Worm (Caenorhabditis elegans) whole organism, L1 larva: ENCODE results near the gene capg-2.

Experiments used
- C16A3.4 ChIP-seq: fragments of 150-350 bp; optimal IDR thresholded peaks from 2 replicates; lab custom pipeline; 2014; ENCODE audit warnings: missing biosample characterization, missing genetic modification characterization
- C34B4.2 ChIP-seq: sonication (generic microtip); optimal IDR thresholded peaks from 2 replicates; lab custom pipeline; 2017; ENCODE audit warnings: mild to moderate bottlenecking, missing genetic modification characterization, missing compliant biosample characterization
- F16B12.6 ChIP-seq: fragments of 150-350 bp; optimal IDR thresholded peaks from 2 replicates; lab custom pipeline; 2014; ENCODE audit warnings: missing biosample characterization, missing genetic modification characterization
- alr-1 ChIP-seq: fragments of 200-800 bp; sonication (Bioruptor generic); optimal IDR thresholded peaks from 2 replicates; lab custom pipeline; 2018; ENCODE audit warnings: borderline replicate concordance, mild to moderate bottlenecking, missing genetic modification characterization, missing compliant biosample characterization
- aly-2 ChIP-seq: fragments of 150-350 bp; optimal IDR thresholded peaks from 2 replicates; lab custom pipeline; 2014; ENCODE audit warnings: missing biosample characterization, missing genetic modification characterization
- blmp-1 ChIP-seq: fragments of 150-350 bp; optimal IDR thresholded peaks from 2 replicates; lab custom pipeline; 2014; ENCODE audit warnings: missing biosample characterization, missing genetic modification characterization
- ceh-82 ChIP-seq, 3 experiments: fragments of 150-350 bp in 1 of 3; sonication (generic microtip) in 2 of 3; optimal IDR thresholded peaks; 2 replicates each; lab custom pipeline; 2014 to 2017; ENCODE audit warnings: missing biosample characterization in 3 of 3, missing genetic modification characterization in 3 of 3
- ces-1 ChIP-seq: fragments of 150-350 bp; optimal IDR thresholded peaks from 2 replicates; lab custom pipeline; 2014; ENCODE audit warnings: missing biosample characterization, missing genetic modification reagents, missing genetic modification characterization
- dpl-1 ChIP-seq, 3 experiments: fragments of 150-350 bp in 2 of 3; sonication (generic microtip) in 1 of 3; optimal IDR thresholded peaks; 2 replicates each; lab custom pipeline; 2014 to 2017; ENCODE audit warnings: missing biosample characterization in 3 of 3, missing genetic modification characterization in 3 of 3, missing genetic modification reagents in 3 of 3
- dsc-1 ChIP-seq: sonication (generic microtip); optimal IDR thresholded peaks from 2 replicates; lab custom pipeline; 2016; ENCODE audit warnings: mild to moderate bottlenecking, missing genetic modification characterization, missing compliant biosample characterization
- efl-1 ChIP-seq, 4 experiments: fragments of 150-350 bp; optimal IDR thresholded peaks in 3 of 4; peaks in 1 of 4; 1 replicate in 1 of 4; 2 replicates in 3 of 4; lab custom pipeline; 2014; ENCODE audit warnings: missing biosample characterization in 2 of 4, missing genetic modification characterization in 2 of 4, missing genetic modification reagents in 2 of 4
- efl-3 ChIP-seq: fragments of 200-800 bp; sonication (Bioruptor generic); optimal IDR thresholded peaks from 2 replicates; lab custom pipeline; 2018; ENCODE audit warnings: mild to moderate bottlenecking, missing genetic modification characterization, missing compliant biosample characterization
- egl-13 ChIP-seq: sonication (generic microtip); optimal IDR thresholded peaks from 2 replicates; lab custom pipeline; 2016; ENCODE audit warnings: missing genotype, missing genetic modification reagents, missing genetic modification characterization, missing compliant biosample characterization
- egl-27 ChIP-seq, 2 experiments: fragments of 150-350 bp in 1 of 2; sonication (generic microtip); optimal IDR thresholded peaks; 3 replicates each; lab custom pipeline; 2017 to 2018; ENCODE audit warnings: missing biosample characterization in 2 of 2, missing genetic modification characterization in 2 of 2, missing genetic modification reagents in 2 of 2
- elt-2 ChIP-seq: sonication (generic microtip); optimal IDR thresholded peaks from 2 replicates; lab custom pipeline; 2016; ENCODE audit warnings: missing genetic modification characterization, mild to moderate bottlenecking, inconsistent platforms, missing compliant biosample characterization, missing genetic modification reagents
- fkh-10 ChIP-seq: sonication (generic microtip); optimal IDR thresholded peaks from 2 replicates; lab custom pipeline; 2017; ENCODE audit warnings: missing biosample characterization, missing genetic modification reagents, missing genetic modification characterization
- fkh-4 ChIP-seq: sonication (generic microtip); optimal IDR thresholded peaks from 2 replicates; lab custom pipeline; 2016; ENCODE audit warnings: missing compliant biosample characterization, missing genetic modification characterization, borderline replicate concordance
- fkh-8 ChIP-seq: sonication (generic microtip); optimal IDR thresholded peaks from 2 replicates; lab custom pipeline; 2016; ENCODE audit warnings: mild to moderate bottlenecking, missing genetic modification characterization, missing compliant biosample characterization
- fos-1 ChIP-seq: fragments of 150-350 bp; optimal IDR thresholded peaks from 2 replicates; lab custom pipeline; 2014; ENCODE audit warnings: missing biosample characterization, missing genetic modification characterization
- hlh-17 ChIP-seq: fragments of 200-800 bp; sonication (Bioruptor generic); optimal IDR thresholded peaks from 2 replicates; lab custom pipeline; 2018; ENCODE audit warnings: missing genetic modification characterization, mild to moderate bottlenecking, missing compliant biosample characterization, moderate library complexity, borderline replicate concordance
- hlh-4 ChIP-seq: sonication (generic microtip); optimal IDR thresholded peaks from 2 replicates; lab custom pipeline; 2016; ENCODE audit warnings: mild to moderate bottlenecking, missing genetic modification characterization, missing compliant biosample characterization
- lin-13 ChIP-seq: fragments of 150-350 bp; optimal IDR thresholded peaks from 2 replicates; lab custom pipeline; 2014; ENCODE audit warnings: missing biosample characterization, missing genetic modification reagents, missing genetic modification characterization
- lin-14 ChIP-seq: fragments of 200-800 bp; sonication (Bioruptor generic); optimal IDR thresholded peaks from 2 replicates; lab custom pipeline; 2018; ENCODE audit warnings: mild to moderate bottlenecking, missing genetic modification characterization, moderate library complexity, missing compliant biosample characterization
- lin-15B ChIP-seq: fragments of 150-350 bp; sonication (generic microtip); optimal IDR thresholded peaks from 3 replicates; lab custom pipeline; 2014; ENCODE audit warnings: missing biosample characterization, missing genetic modification characterization
- lin-39 ChIP-seq: fragments of 150-350 bp; optimal IDR thresholded peaks from 2 replicates; lab custom pipeline; 2014; ENCODE audit warnings: missing biosample characterization, missing genetic modification reagents, missing genetic modification characterization
- lir-3 ChIP-seq: sonication (generic microtip); optimal IDR thresholded peaks from 2 replicates; lab custom pipeline; 2016; ENCODE audit warnings: mild to moderate bottlenecking, missing genetic modification characterization, moderate library complexity, missing compliant biosample characterization; ENCODE audit not compliant: poor library complexity
- mdl-1 ChIP-seq, 2 experiments: fragments of 150-350 bp; optimal IDR thresholded peaks; 2 replicates each; lab custom pipeline; 2014 to 2017; ENCODE audit warnings: missing biosample characterization in 2 of 2, missing genetic modification characterization in 2 of 2, inconsistent platforms in 1 of 2
- mef-2 ChIP-seq: fragments of 150-350 bp; optimal IDR thresholded peaks from 2 replicates; lab custom pipeline; 2014; ENCODE audit warnings: missing biosample characterization, missing genetic modification characterization
- mep-1 ChIP-seq: fragments of 150-350 bp; optimal IDR thresholded peaks from 2 replicates; lab custom pipeline; 2014; ENCODE audit warnings: missing biosample characterization, missing genetic modification characterization
- nhr-12 ChIP-seq: sonication (generic microtip); optimal IDR thresholded peaks from 2 replicates; lab custom pipeline; 2017; ENCODE audit warnings: missing biosample characterization, missing genetic modification characterization
- nhr-19 ChIP-seq: fragments of 200-800 bp; sonication (Bioruptor generic); conservative IDR thresholded peaks from 2 replicates; pipeline ENCODE4 v1.3.6; 2022; ENCODE audit warnings: missing genetic modification characterization, missing compliant biosample characterization
- nhr-28 ChIP-seq: fragments of 150-350 bp; optimal IDR thresholded peaks from 2 replicates; lab custom pipeline; 2014; ENCODE audit warnings: missing biosample characterization, missing genetic modification characterization
- nhr-71 ChIP-seq: sonication (generic microtip); optimal IDR thresholded peaks from 2 replicates; lab custom pipeline; 2016; ENCODE audit warnings: mild to moderate bottlenecking, missing genetic modification characterization, moderate library complexity, missing compliant biosample characterization
- nhr-84 ChIP-seq: sonication (generic microtip); optimal IDR thresholded peaks from 2 replicates; lab custom pipeline; 2017; ENCODE audit warnings: missing biosample characterization, missing genetic modification characterization
- nhr-85 ChIP-seq: sonication (generic microtip); peaks from one replicate; lab custom pipeline; 2016; ENCODE audit warnings: missing genetic modification characterization, inconsistent platforms, missing compliant biosample characterization
- nhr-90 ChIP-seq: sonication (generic microtip); optimal IDR thresholded peaks from 2 replicates; lab custom pipeline; 2016; ENCODE audit warnings: mild to moderate bottlenecking, missing genetic modification characterization, missing compliant biosample characterization; ENCODE audit not compliant: poor library complexity
- pax-3 ChIP-seq: fragments of 200-800 bp; sonication (Bioruptor generic); optimal IDR thresholded peaks from 2 replicates; lab custom pipeline; 2018; ENCODE audit warnings: mild to moderate bottlenecking, missing genetic modification characterization, moderate library complexity, missing compliant biosample characterization
- pqm-1 ChIP-seq: sonication (generic microtip); optimal IDR thresholded peaks from 3 replicates; lab custom pipeline; 2017; ENCODE audit warnings: missing biosample characterization, missing genetic modification characterization
- rnt-1 ChIP-seq: sonication (generic microtip); optimal IDR thresholded peaks from 2 replicates; lab custom pipeline; 2016; ENCODE audit warnings: mild to moderate bottlenecking, missing genetic modification characterization, moderate library complexity, missing compliant biosample characterization
- skn-1 ChIP-seq: fragments of 150-350 bp; optimal IDR thresholded peaks from 2 replicates; lab custom pipeline; 2014; ENCODE audit warnings: missing biosample characterization, missing genetic modification characterization
- snpc-4 ChIP-seq: fragments of 150-350 bp; optimal IDR thresholded peaks from 2 replicates; lab custom pipeline; 2014; ENCODE audit warnings: missing biosample characterization, missing genetic modification characterization
- snu-23 ChIP-seq: sonication (generic microtip); optimal IDR thresholded peaks from 2 replicates; lab custom pipeline; 2016; ENCODE audit warnings: missing genetic modification characterization, missing compliant biosample characterization
- tbx-2 ChIP-seq: sonication (generic microtip); optimal IDR thresholded peaks from 2 replicates; lab custom pipeline; 2016; ENCODE audit warnings: missing genetic modification characterization, missing compliant biosample characterization
- unc-130 ChIP-seq: fragments of 150-350 bp; optimal IDR thresholded peaks from 2 replicates; lab custom pipeline; 2017; ENCODE audit warnings: missing biosample characterization, missing genetic modification characterization, inconsistent platforms
- unc-30 ChIP-seq: sonication (generic microtip); optimal IDR thresholded peaks from 2 replicates; lab custom pipeline; 2017; ENCODE audit warnings: missing biosample characterization, missing genetic modification characterization
- unc-86 ChIP-seq: sonication (generic microtip); optimal IDR thresholded peaks from 2 replicates; lab custom pipeline; 2016; ENCODE audit warnings: missing genetic modification characterization, missing compliant biosample characterization
- unc-98 ChIP-seq: fragments of 200-800 bp; sonication (Bioruptor generic); IDR thresholded peaks from 2 replicates; pipeline ENCODE4 v1.3.6; 2022; ENCODE audit warnings: missing genetic modification characterization, missing compliant biosample characterization
- vab-15 ChIP-seq: sonication (generic microtip); optimal IDR thresholded peaks from 2 replicates; lab custom pipeline; 2017; ENCODE audit warnings: missing genotype, mild to moderate bottlenecking, missing genetic modification characterization, missing compliant biosample characterization
- ztf-11 ChIP-seq, 2 experiments: sonication (generic microtip); optimal IDR thresholded peaks; 2 replicates each; lab custom pipeline; 2016 to 2017; ENCODE audit warnings: missing genetic modification characterization in 2 of 2, missing biosample characterization in 1 of 2, missing compliant biosample characterization in 1 of 2

The capg-2 gene

ce11 chrV:12288577-12288976 is 16.9 kb downstream of the capg-2 start, which contains the start of gene rskd-1 (continued):
- peak in 2 of 3 experiments; percentile 13 to 28 for TF ChIP-seq dpl-1 (GFP tag; optimal IDR thresholded peaks at IDR 0.05; lab: Kevin White, UChicago)
- TF ChIP-seq unc-86 (tag; lab: Kevin White, UChicago): no peak
- no peak for TF ChIP-seq nhr-19 (GFP tag; lab: Robert Waterston, UW)

ce11 chrV:12291587-12291986 is 19.9 kb downstream of the capg-2 start, which contains the start of the genes srpa-68 and srh-16:
Gene srpa-68 (minus strand): TSS chrV:12291658.
Gene srh-16 (plus strand): TSS chrV:12291861.
- TF ChIP-seq dsc-1 (tag; lab: Kevin White, UChicago) (peak; percentile 94), hlh-17 (GFP tag; lab: Kevin White, UChicago) (no peak), C16A3.4 (tag; lab: Kevin White, UChicago) (peak; percentile 93), ces-1 (GFP tag; lab: Kevin White, UChicago) (no peak), C34B4.2 (tag; lab: Kevin White, UChicago) (no peak), nhr-12 (tag; lab: Kevin White, UChicago) (no peak), rnt-1 (tag; lab: Kevin White, UChicago) (peak; percentile 97), ceh-82 (tag; optimal IDR thresholded peaks at IDR 0.05; lab: Kevin White, UChicago) (peak; percentile 91 to 93 (median 93)), mef-2 (tag; lab: Kevin White, UChicago) (peak; percentile 5), blmp-1 (tag; lab: Kevin White, UChicago) (peak; percentile 72), lin-15B (tag; lab: Kevin White, UChicago) (peak; percentile 70), efl-3 (GFP tag; lab: Kevin White, UChicago) (peak; percentile 36), lin-13 (GFP tag; lab: Kevin White, UChicago) (peak; percentile 73), fkh-10 (GFP tag; lab: Kevin White, UChicago) (peak; percentile 77), egl-13 (tag; lab: Kevin White, UChicago) (peak; percentile 88), nhr-84 (tag; lab: Kevin White, UChicago) (no peak), nhr-28 (tag; lab: Kevin White, UChicago) (peak; percentile 12), unc-86 (tag; lab: Kevin White, UChicago) (peak; percentile 87), fkh-8 (peak; percentile 76), nhr-71 (tag; lab: Kevin White, UChicago) (peak; percentile 95), nhr-90 (tag; lab: Kevin White, UChicago) (peak; percentile 95), unc-130 (tag; lab: Kevin White, UChicago) (peak; percentile 87), efl-1 (optimal IDR thresholded peaks at IDR 0.05; lab: Kevin White, UChicago) (peak; percentile 82 to 99), efl-1 (GFP tag; optimal IDR thresholded peaks at IDR 0.05 in 1 of 2; lab: Kevin White, UChicago) (peak; percentile 97 to 100), elt-2 (peak; percentile 86), snu-23 (GFP tag; lab: Kevin White, UChicago) (peak; percentile 94), skn-1 (tag; lab: Kevin White, UChicago) (peak; percentile 90), dpl-1 (GFP tag; optimal IDR thresholded peaks at IDR 0.05; lab: Kevin White, UChicago) (peak; percentile 98 to 99 (median 99)), unc-98 (GFP tag; lab: Robert Waterston, UW) (no peak; the same call in 1 of the 2 replicates), mep-1 (tag; lab: Kevin White, UChicago) (peak; percentile 96), lin-14 (peak; percentile 89), snpc-4 (tag; lab: Kevin White, UChicago) (peak; percentile 87), lin-39 (tag; lab: Kevin White, UChicago) (peak; percentile 95), hlh-4 (tag; lab: Kevin White, UChicago) (peak; percentile 5), unc-30 (tag; lab: Kevin White, UChicago) (peak; percentile 41), F16B12.6 (tag; lab: Kevin White, UChicago) (peak; percentile 45), aly-2 (tag; lab: Kevin White, UChicago) (peak; percentile 82), egl-27 (tag; optimal IDR thresholded peaks at IDR 0.05; lab: Kevin White, UChicago) (no peak), nhr-19 (GFP tag; lab: Robert Waterston, UW) (peak; percentile 94), vab-15 (tag; lab: Kevin White, UChicago) (no peak), alr-1 (no peak), mdl-1 (tag; optimal IDR thresholded peaks at IDR 0.05; lab: Kevin White, UChicago) (peak in 1 of 2 experiments; percentile 77), tbx-2 (tag; lab: Kevin White, UChicago) (peak; percentile 93), pqm-1 (tag; lab: Kevin White, UChicago) (no peak), pax-3 (tag; lab: Kevin White, UChicago) (peak; percentile 91), fos-1 (tag; lab: Kevin White, UChicago) (peak; percentile 58), ztf-11 (tag; optimal IDR thresholded peaks at IDR 0.05; lab: Kevin White, UChicago) (peak; percentile 71 to 80), lir-3 (tag; lab: Kevin White, UChicago) (peak; percentile 68), nhr-85 (tag; lab: Kevin White, UChicago) (peak; percentile 98), fkh-4 (tag; lab: Kevin White, UChicago) (peak; percentile 15)
